Worm (Caenorhabditis elegans) whole organism, L4 larva: ENCODE measurements around the gene B0496.2.

ENCODE experiments used
- egl-27 ChIP-seq: sonication (generic microtip); optimal IDR thresholded peaks from 3 replicates; lab custom pipeline; 2017; ENCODE audit warnings: missing biosample characterization, missing genetic modification reagents, missing genetic modification characterization
- nhr-25 ChIP-seq: sonication (generic microtip); optimal IDR thresholded peaks from 2 replicates; lab custom pipeline; 2017; ENCODE audit warnings: missing genetic modification characterization, mild to moderate bottlenecking, missing compliant biosample characterization, antibody characterized with exemption, moderate library complexity, borderline replicate concordance; ENCODE audit not compliant: insufficient read depth

ce11 chrIV:7474826-7475225, 27.2 kb downstream of the B0496.2 start, which contains the start of gene slc-25A18.2:
- no peak for TF ChIP-seq nhr-25 (tag; lab: Kevin White, UChicago)
- TF ChIP-seq egl-27 (tag; lab: Kevin White, UChicago): no peak
